Fruit fly (Drosophila melanogaster) whole organism, embryonic: ENCODE results near the gene Tim17a2.

Experiments used
- Atf3 ChIP-seq: fragments of 200-800 bp; sonication (Bioruptor generic); optimal IDR thresholded peaks from 3 replicates; lab custom pipeline; 2016; ENCODE audit warnings: missing biosample characterization, missing genetic modification characterization
- Bdp1 ChIP-seq: fragments of 200-800 bp; sonication (Bioruptor generic); optimal IDR thresholded peaks from 3 replicates; lab custom pipeline; 2016; ENCODE audit warnings: missing biosample characterization, missing genetic modification characterization
- BtbVII ChIP-seq: fragments of 200-800 bp; sonication (Bioruptor generic); optimal IDR thresholded peaks from 3 replicates; lab custom pipeline; 2017; ENCODE audit warnings: missing biosample characterization, mild to moderate bottlenecking, missing genetic modification characterization
- CG13123 ChIP-seq: fragments of 200-800 bp; sonication (Bioruptor generic); optimal IDR thresholded peaks from 2 replicates; lab custom pipeline; 2016; ENCODE audit warnings: missing biosample characterization, missing genetic modification characterization
- CG14050 ChIP-seq: fragments of 200-800 bp; sonication (Bioruptor generic); IDR thresholded peaks from 3 replicates; pipeline ENCODE4 v1.3.6; 2022; ENCODE audit warnings: missing biosample characterization, missing genetic modification characterization
- CG14441 ChIP-seq: fragments of 200-800 bp; sonication (Bioruptor generic); IDR thresholded peaks from 2 replicates; pipeline ENCODE4 v1.3.6; 2022; ENCODE audit warnings: missing biosample characterization, missing genetic modification characterization
- CG14965 ChIP-seq: fragments of 200-800 bp; sonication (Bioruptor generic); optimal IDR thresholded peaks from 2 replicates; lab custom pipeline; 2016; ENCODE audit warnings: missing biosample characterization, missing genetic modification characterization, borderline replicate concordance
- CG17802 ChIP-seq: fragments of 200-800 bp; sonication (Bioruptor generic); optimal IDR thresholded peaks from 2 replicates; lab custom pipeline; 2018; ENCODE audit warnings: missing biosample characterization, mild to moderate bottlenecking, missing genetic modification characterization, moderate library complexity
- CG2202 ChIP-seq: fragments of 200-800 bp; sonication (Bioruptor generic); optimal IDR thresholded peaks from 2 replicates; lab custom pipeline; 2018; ENCODE audit warnings: missing biosample characterization, mild to moderate bottlenecking, missing genetic modification characterization
- CG31441 ChIP-seq: fragments of 200-800 bp; sonication (Bioruptor generic); IDR thresholded peaks from 2 replicates; pipeline ENCODE4 v1.3.6; 2022; ENCODE audit warnings: missing biosample characterization, missing genetic modification characterization
- CG34376 ChIP-seq: fragments of 200-800 bp; sonication (Bioruptor generic); optimal IDR thresholded peaks from 2 replicates; lab custom pipeline; 2018; ENCODE audit warnings: missing biosample characterization, mild to moderate bottlenecking, missing genetic modification characterization
- CG5245 ChIP-seq: fragments of 200-800 bp; sonication (Bioruptor generic); optimal IDR thresholded peaks from 3 replicates; lab custom pipeline; 2016; ENCODE audit warnings: missing biosample characterization, missing genetic modification characterization
- CG5953 ChIP-seq: fragments of 200-800 bp; sonication (Bioruptor generic); IDR thresholded peaks from 2 replicates; pipeline ENCODE4 v1.3.6; 2022; ENCODE audit warnings: missing biosample characterization, missing genetic modification characterization
- CG7745 ChIP-seq: fragments of 200-800 bp; sonication (Bioruptor generic); optimal IDR thresholded peaks from 2 replicates; lab custom pipeline; 2018; ENCODE audit warnings: missing biosample characterization, mild to moderate bottlenecking, missing genetic modification characterization, moderate library complexity
- CG7928 ChIP-seq: fragments of 200-800 bp; sonication (Bioruptor generic); optimal IDR thresholded peaks from 2 replicates; lab custom pipeline; 2017; ENCODE audit warnings: missing biosample characterization, mild to moderate bottlenecking, missing genetic modification characterization
- CG8290 ChIP-seq, 3 experiments: fragments of 200-800 bp; sonication (Bioruptor generic); optimal IDR thresholded peaks; 2 replicates each; lab custom pipeline; 2016 to 2019; ENCODE audit warnings: missing biosample characterization in 3 of 3, missing genetic modification characterization in 3 of 3, mild to moderate bottlenecking in 2 of 3, moderate library complexity in 1 of 3
- CG8388 ChIP-seq: fragments of 200-800 bp; sonication (Bioruptor generic); optimal IDR thresholded peaks from 2 replicates; lab custom pipeline; 2019; ENCODE audit warnings: missing biosample characterization, mild to moderate bottlenecking, missing genetic modification characterization, moderate library complexity
- CG8478 ChIP-seq: fragments of >200 bp; optimal IDR thresholded peaks from 2 replicates; lab custom pipeline; 2018
- CkIIα-i1 ChIP-seq: fragments of 200-800 bp; sonication (Bioruptor generic); IDR thresholded peaks from 2 replicates; pipeline ENCODE4 v1.3.6; 2022; ENCODE audit warnings: missing biosample characterization, missing genetic modification characterization
- D ChIP-seq, 2 experiments: fragments of 200-800 bp in 1 of 2; fragments of >200 bp in 1 of 2; sonication (Bioruptor generic) in 1 of 2; optimal IDR thresholded peaks; 2 replicates in 1 of 2; 3 replicates in 1 of 2; lab custom pipeline; 2017; ENCODE audit warnings: mild to moderate bottlenecking in 1 of 2, missing biosample characterization in 1 of 2, missing genetic modification characterization in 1 of 2, missing genetic modification reagents in 1 of 2
- D19A ChIP-seq: fragments of 200-800 bp; optimal IDR thresholded peaks from 3 replicates; lab custom pipeline; 2019; ENCODE audit warnings: missing biosample characterization, mild to moderate bottlenecking, missing genetic modification characterization, moderate library complexity
- D19B ChIP-seq: fragments of 200-800 bp; sonication (Bioruptor generic); optimal IDR thresholded peaks from 2 replicates; lab custom pipeline; 2017; ENCODE audit warnings: missing biosample characterization, mild to moderate bottlenecking, missing genetic modification characterization
- Dek ChIP-seq: fragments of 200-800 bp; sonication (Bioruptor generic); optimal IDR thresholded peaks from 3 replicates; lab custom pipeline; 2019; ENCODE audit warnings: missing biosample characterization, mild to moderate bottlenecking, missing genetic modification characterization, moderate library complexity
- Dll ChIP-seq: fragments of 200-800 bp; sonication (Bioruptor generic); IDR thresholded peaks from 4 replicates; pipeline ENCODE4 v1.3.6; 2022; ENCODE audit warnings: missing biosample characterization, missing genetic modification characterization; ENCODE audit not compliant: partially characterized antibody
- E2f1 ChIP-seq: fragments of 200-800 bp; sonication (Bioruptor generic); IDR thresholded peaks from 2 replicates; pipeline ENCODE4 v1.3.6; 2022; ENCODE audit warnings: missing biosample characterization, missing genetic modification characterization
- Hand ChIP-seq: fragments of 200-800 bp; sonication (Bioruptor generic); optimal IDR thresholded peaks from 2 replicates; lab custom pipeline; 2017; ENCODE audit warnings: mild to moderate bottlenecking, missing biosample characterization, missing genetic modification reagents, missing genetic modification characterization
- Hr3 ChIP-seq: fragments of 200-800 bp; sonication (Bioruptor generic); optimal IDR thresholded peaks from 3 replicates; lab custom pipeline; 2016; ENCODE audit warnings: missing biosample characterization, missing genetic modification characterization
- MESR4 ChIP-seq: fragments of 200-800 bp; sonication (Bioruptor generic); optimal IDR thresholded peaks from 2 replicates; lab custom pipeline; 2018; ENCODE audit warnings: missing biosample characterization, mild to moderate bottlenecking, missing genetic modification characterization, moderate library complexity
- Mrtf ChIP-seq: fragments of 200-800 bp; sonication (Bioruptor generic); IDR thresholded peaks from 3 replicates; pipeline ENCODE4 v1.3.6; 2022; ENCODE audit warnings: missing biosample characterization, missing genetic modification characterization
- Pdp1 ChIP-seq, 2 experiments: fragments of 200-800 bp; sonication (Bioruptor generic); optimal IDR thresholded peaks; 3 replicates each; lab custom pipeline; 2016; ENCODE audit warnings: missing biosample characterization in 2 of 2, missing genetic modification characterization in 2 of 2, mild to moderate bottlenecking in 1 of 2, moderate library complexity in 1 of 2
- Xrp1 ChIP-seq: fragments of 200-800 bp; sonication (Bioruptor generic); IDR thresholded peaks from 2 replicates; pipeline ENCODE4 v1.3.6; 2022; ENCODE audit warnings: missing biosample characterization, missing genetic modification characterization
- YL-1 ChIP-seq: fragments of 200-800 bp; sonication (Bioruptor generic); optimal IDR thresholded peaks from 3 replicates; lab custom pipeline; 2017; ENCODE audit warnings: missing biosample characterization, mild to moderate bottlenecking, missing genetic modification characterization
- ara ChIP-seq: fragments of 200-800 bp; sonication (Bioruptor generic); IDR thresholded peaks from 2 replicates; pipeline ENCODE4 v1.3.6; 2022; ENCODE audit warnings: missing biosample characterization, missing genetic modification characterization
- bab2 ChIP-seq: fragments of 200-800 bp; sonication (Bioruptor generic); optimal IDR thresholded peaks from 2 replicates; lab custom pipeline; 2016; ENCODE audit warnings: missing biosample characterization, missing genetic modification characterization
- bowl ChIP-seq: fragments of 200-800 bp; sonication (Bioruptor generic); IDR thresholded peaks from 2 replicates; pipeline ENCODE4 v1.3.6; 2022; ENCODE audit warnings: missing biosample characterization, missing genetic modification characterization
- cg ChIP-seq: fragments of 200-800 bp; sonication (Bioruptor generic); optimal IDR thresholded peaks from 3 replicates; lab custom pipeline; 2019; ENCODE audit warnings: missing biosample characterization, mild to moderate bottlenecking, missing genetic modification characterization, moderate library complexity
- fd64A ChIP-seq: fragments of 200-800 bp; sonication (Bioruptor generic); optimal IDR thresholded peaks from 3 replicates; lab custom pipeline; 2018; ENCODE audit warnings: missing biosample characterization, mild to moderate bottlenecking, missing genetic modification characterization
- fru ChIP-seq: fragments of >200 bp; optimal IDR thresholded peaks from 2 replicates; lab custom pipeline; 2017
- fu2 ChIP-seq: fragments of 200-800 bp; sonication (Bioruptor generic); optimal IDR thresholded peaks from 2 replicates; lab custom pipeline; 2016; ENCODE audit warnings: missing biosample characterization, missing genetic modification characterization
- gsb ChIP-seq: fragments of 200-800 bp; sonication (Bioruptor generic); IDR thresholded peaks from 2 replicates; pipeline ENCODE4 v1.3.6; 2022; ENCODE audit warnings: missing biosample characterization, missing genetic modification characterization
- ham ChIP-seq: fragments of 200-800 bp; sonication (Bioruptor generic); IDR thresholded peaks from 2 replicates; pipeline ENCODE4 v1.3.6; 2022; ENCODE audit warnings: missing biosample characterization, missing genetic modification characterization
- jumu ChIP-seq: fragments of 200-800 bp; sonication (Bioruptor generic); optimal IDR thresholded peaks from 3 replicates; lab custom pipeline; 2016; ENCODE audit warnings: missing biosample characterization, missing genetic modification characterization
- onecut ChIP-seq: fragments of 200-800 bp; sonication (Bioruptor generic); IDR thresholded peaks from 2 replicates; pipeline ENCODE4 v1.3.6; 2022; ENCODE audit warnings: missing biosample characterization, missing genetic modification characterization
- otp ChIP-seq: fragments of 200-800 bp; sonication (Bioruptor generic); IDR thresholded peaks from 3 replicates; pipeline ENCODE4, ENCODE4 v1.3.6; 2022; ENCODE audit warnings: missing biosample characterization, missing genetic modification characterization
- p53 ChIP-seq: fragments of 200-800 bp; sonication (Bioruptor generic); optimal IDR thresholded peaks from 2 replicates; lab custom pipeline; 2016; ENCODE audit warnings: missing biosample characterization, missing genetic modification characterization
- sens ChIP-seq: fragments of 200-800 bp; sonication (Bioruptor generic); peaks from one replicate; lab custom pipeline; 2016; ENCODE audit warnings: missing biosample characterization, missing genetic modification characterization
- sima ChIP-seq: fragments of 200-800 bp; sonication (Bioruptor generic); optimal IDR thresholded peaks from 2 replicates; lab custom pipeline; 2016; ENCODE audit warnings: missing biosample characterization, missing genetic modification characterization
- sob ChIP-seq: fragments of 200-800 bp; sonication (Bioruptor generic); IDR thresholded peaks from 2 replicates; pipeline ENCODE4 v1.3.6; 2022; ENCODE audit warnings: missing biosample characterization, missing genetic modification characterization
- stwl ChIP-seq: fragments of 200-800 bp; sonication (Bioruptor generic); optimal IDR thresholded peaks from 3 replicates; lab custom pipeline; 2018; ENCODE audit warnings: missing biosample characterization, mild to moderate bottlenecking, missing genetic modification characterization, moderate library complexity
- tio ChIP-seq: fragments of 200-800 bp; sonication (Bioruptor generic); optimal IDR thresholded peaks from 2 replicates; lab custom pipeline; 2017; ENCODE audit warnings: missing biosample characterization, missing genetic modification characterization, inconsistent platforms
- usp ChIP-seq: fragments of >200 bp; optimal IDR thresholded peaks from 2 replicates; lab custom pipeline; 2017; ENCODE audit warnings: missing biosample characterization, missing genetic modification characterization
- vfl ChIP-seq: fragments of 200-800 bp; sonication (Bioruptor generic); optimal IDR thresholded peaks from 2 replicates; lab custom pipeline; 2016; ENCODE audit warnings: missing biosample characterization, missing genetic modification characterization

The Tim17a2 gene

DNA sequence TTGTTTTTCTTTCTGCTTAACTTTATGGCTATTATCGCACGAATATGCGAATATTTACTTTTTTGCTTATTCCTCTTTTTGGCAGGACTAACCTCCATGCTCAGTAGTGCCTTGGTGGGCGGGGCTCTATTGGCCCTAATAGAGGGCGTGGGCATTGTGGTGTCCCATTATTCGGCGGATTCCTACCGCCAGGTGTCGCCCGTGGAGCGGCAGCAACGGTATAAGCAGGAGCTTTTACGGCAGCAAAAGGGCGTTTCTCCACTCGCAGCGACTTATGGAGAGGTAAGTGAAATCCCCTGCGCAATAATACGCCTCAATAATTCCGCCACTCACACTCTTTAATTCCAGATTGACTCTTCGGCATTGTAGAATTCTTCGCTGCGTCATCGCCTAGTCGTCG, 38.1 kb upstream of the Tim17a2 start (continued):
- TF ChIP-seq CkIIα-i1 (GFP tag; lab: Robert Waterston, UW) = no peak
- TF ChIP-seq gsb = 0 out of 2 replicates have a peak, but pooled peaks have one; percentile 28
- no peak for TF ChIP-seq stwl (tag; lab: Kevin White, UChicago)
- TF ChIP-seq sob (GFP tag; lab: Robert Waterston, UW) = 0 out of 2 replicates have a peak, but pooled peaks have one; percentile 54
- TF ChIP-seq fd64A (GFP tag; lab: Kevin White, UChicago) = peak; percentile 8
- no peak for TF ChIP-seq fu2
- TF ChIP-seq Dll (GFP tag; lab: Robert Waterston, UW) = no peak
- TF ChIP-seq vfl = no peak
- no peak for TF ChIP-seq fru (lab: Kevin White, UChicago)
- TF ChIP-seq Bdp1 = no peak
- no peak for TF ChIP-seq ham (GFP tag; lab: Robert Waterston, UW)
- TF ChIP-seq D19B (GFP tag; lab: Kevin White, UChicago) = no peak
- peak; percentile 95 for TF ChIP-seq CG14965 (GFP tag; lab: Kevin White, UChicago)
- no peak for TF ChIP-seq Atf3 (GFP tag; lab: Kevin White, UChicago)
- no peak for TF ChIP-seq CG7745 (tag; lab: Kevin White, UChicago)
- no peak for TF ChIP-seq bab2 (GFP tag; lab: Kevin White, UChicago)
- peak; percentile 3 for TF ChIP-seq CG34376
- no peak for TF ChIP-seq CG17802 (tag; lab: Kevin White, UChicago)
- TF ChIP-seq MESR4 (GFP tag; lab: Kevin White, UChicago) = no peak
- peak; percentile 23; the same call in 1 of the 2 replicates for TF ChIP-seq Xrp1 (GFP tag; lab: Robert Waterston, UW)
- TF ChIP-seq CG5245 = peak; percentile 32
- no peak for TF ChIP-seq CG8478 (lab: Kevin White, UChicago)
- TF ChIP-seq Dek = no peak
- TF ChIP-seq BtbVII (GFP tag; lab: Kevin White, UChicago) = no peak
- TF ChIP-seq cg (GFP tag; lab: Kevin White, UChicago) = no peak
- TF ChIP-seq CG8290 (GFP tag; optimal IDR thresholded peaks at IDR 0.05; lab: Kevin White, UChicago) = peak; percentile 14
- TF ChIP-seq CG8290 (tag; optimal IDR thresholded peaks at IDR 0.05; lab: Kevin White, UChicago) = peak in 1 of 2 experiments; percentile 62
- TF ChIP-seq CG5953 (GFP tag; lab: Robert Waterston, UW) = no peak
- no peak for TF ChIP-seq E2f1 (GFP tag; lab: Robert Waterston, UW)
- no peak for TF ChIP-seq CG31441 (GFP tag; lab: Robert Waterston, UW)
- no peak for TF ChIP-seq CG14050
- TF ChIP-seq usp (GFP tag; lab: Kevin White, UChicago) = no peak
- TF ChIP-seq otp (GFP tag; lab: Robert Waterston, UW) = 0 out of 3 replicates have a peak, but pooled peaks have one; percentile 26
- TF ChIP-seq CG2202 = no peak
- no peak for TF ChIP-seq p53 (GFP tag; lab: Kevin White, UChicago)
- no peak for TF ChIP-seq YL-1 (GFP tag; lab: Kevin White, UChicago)
- TF ChIP-seq sima (GFP tag; lab: Kevin White, UChicago) = no peak
- no peak for TF ChIP-seq CG8388
- no peak for TF ChIP-seq Pdp1 (GFP tag; optimal IDR thresholded peaks at IDR 0.05; lab: Kevin White, UChicago)
- TF ChIP-seq jumu (GFP tag; lab: Kevin White, UChicago) = peak; percentile 6
- no peak for TF ChIP-seq D (optimal IDR thresholded peaks at IDR 0.05; lab: Kevin White, UChicago)
- TF ChIP-seq D (GFP tag; optimal IDR thresholded peaks at IDR 0.05; lab: Kevin White, UChicago) = no peak
- no peak for TF ChIP-seq ara (GFP tag; lab: Robert Waterston, UW)
- no peak for TF ChIP-seq bowl (GFP tag; lab: Robert Waterston, UW)
- TF ChIP-seq CG14441 (GFP tag; lab: Robert Waterston, UW) = peak; percentile 62
- peak; percentile 63 for TF ChIP-seq onecut (GFP tag; lab: Robert Waterston, UW)
- TF ChIP-seq tio = no peak
- 0 out of 3 replicates have a peak, but pooled peaks have one; percentile 41 for TF ChIP-seq Mrtf (GFP tag; lab: Robert Waterston, UW)
- no peak for TF ChIP-seq CG7928 (GFP tag; lab: Kevin White, UChicago)
- peak; percentile 4 for TF ChIP-seq Hr3 (GFP tag; lab: Kevin White, UChicago)
- TF ChIP-seq CG13123 (GFP tag; lab: Kevin White, UChicago) = no peak
- no peak for TF ChIP-seq Hand
- TF ChIP-seq D19A (tag; lab: Kevin White, UChicago) = no peak
- TF ChIP-seq sens (GFP tag; lab: Kevin White, UChicago) = no peak
